Worm (Caenorhabditis elegans) whole organism, young adult: ENCODE results near the gene BE10.5.

ENCODE experiments used
- F37B4.10 ChIP-seq: fragments of 200-800 bp; sonication (Bioruptor generic); IDR thresholded peaks from 2 replicates; pipeline ENCODE4 v1.3.6; 2022; ENCODE audit warnings: missing genetic modification characterization, missing compliant biosample characterization
- F39B2.1 ChIP-seq: fragments of 200-800 bp; sonication (Bioruptor generic); IDR thresholded peaks from 2 replicates; pipeline ENCODE4 v1.3.6; 2022; ENCODE audit warnings: missing genetic modification reagents, missing genetic modification characterization, missing compliant biosample characterization
- T26A5.8 ChIP-seq: sonication (generic microtip); optimal IDR thresholded peaks from 2 replicates; lab custom pipeline; 2016; ENCODE audit warnings: missing genetic modification characterization, missing compliant biosample characterization
- Y56A3A.18 ChIP-seq: fragments of 200-800 bp; sonication (Bioruptor generic); IDR thresholded peaks from 2 replicates; pipeline ENCODE4 v1.3.6; 2022; ENCODE audit warnings: missing genetic modification reagents, missing genetic modification characterization, missing compliant biosample characterization
- Y95B8A.8 ChIP-seq: fragments of 200-800 bp; sonication (Bioruptor generic); IDR thresholded peaks from 2 replicates; pipeline ENCODE4 v1.3.6; 2022; ENCODE audit warnings: missing genetic modification reagents, missing genetic modification characterization, missing compliant biosample characterization
- bed-1 ChIP-seq: fragments of 200-800 bp; sonication (Bioruptor generic); IDR thresholded peaks from 2 replicates; pipeline ENCODE4 v1.3.6; 2022; ENCODE audit warnings: missing genetic modification reagents, missing genetic modification characterization, missing compliant biosample characterization
- ccch-3 ChIP-seq: fragments of 200-800 bp; sonication (Bioruptor generic); optimal IDR thresholded peaks from 2 replicates; lab custom pipeline; 2018; ENCODE audit warnings: mild to moderate bottlenecking, missing genetic modification characterization, missing compliant biosample characterization
- ceh-58 ChIP-seq: fragments of 200-800 bp; sonication (Bioruptor generic); IDR thresholded peaks from 2 replicates; pipeline ENCODE4 v1.3.6; 2022; ENCODE audit warnings: missing genetic modification characterization, missing compliant biosample characterization
- egrh-3 ChIP-seq: fragments of 200-800 bp; sonication (Bioruptor generic); IDR thresholded peaks from 2 replicates; pipeline ENCODE4 v1.3.6; 2022; ENCODE audit warnings: missing genetic modification reagents, missing genetic modification characterization, missing compliant biosample characterization
- hlh-12 ChIP-seq: sonication (generic microtip); optimal IDR thresholded peaks from 2 replicates; lab custom pipeline; 2016; ENCODE audit warnings: missing genetic modification characterization, missing compliant biosample characterization
- hsf-1 ChIP-seq: fragments of 200-800 bp; sonication (Bioruptor generic); IDR thresholded peaks from 2 replicates; pipeline ENCODE4 v1.3.6; 2022; ENCODE audit warnings: missing genetic modification reagents, missing genetic modification characterization, missing compliant biosample characterization
- let-607 ChIP-seq, 2 experiments: fragments of 200-800 bp in 1 of 2; sonication (Bioruptor generic) in 1 of 2; sonication (generic microtip) in 1 of 2; optimal IDR thresholded peaks; 2 replicates each; lab custom pipeline; 2016 to 2018; ENCODE audit warnings: mild to moderate bottlenecking in 2 of 2, missing compliant biosample characterization in 2 of 2, missing genetic modification characterization in 2 of 2, moderate library complexity in 2 of 2, missing genotype in 1 of 2
- lin-54 ChIP-seq: fragments of 200-800 bp; sonication (Bioruptor generic); optimal IDR thresholded peaks from 2 replicates; lab custom pipeline; 2018; ENCODE audit warnings: mild to moderate bottlenecking, missing genetic modification characterization, missing compliant biosample characterization
- lsl-1 ChIP-seq: fragments of 200-800 bp; sonication (Bioruptor generic); optimal IDR thresholded peaks from 2 replicates; lab custom pipeline; 2018; ENCODE audit warnings: mild to moderate bottlenecking, missing genetic modification characterization, moderate library complexity, missing compliant biosample characterization
- lsy-27 ChIP-seq: sonication (generic microtip); optimal IDR thresholded peaks from 2 replicates; lab custom pipeline; 2017; ENCODE audit warnings: missing genetic modification characterization, mild to moderate bottlenecking, missing compliant biosample characterization, antibody characterized with exemption, missing genotype, borderline replicate concordance; ENCODE audit not compliant: insufficient read depth
- madf-3 ChIP-seq: fragments of 200-800 bp; sonication (Bioruptor generic); IDR thresholded peaks from 2 replicates; pipeline ENCODE4 v1.3.6; 2022; ENCODE audit warnings: missing genetic modification reagents, missing genetic modification characterization, missing compliant biosample characterization
- madf-8 ChIP-seq: fragments of 200-800 bp; sonication (Bioruptor generic); conservative IDR thresholded peaks from 2 replicates; pipeline ENCODE4 v1.3.6; 2022; ENCODE audit warnings: missing genetic modification reagents, missing genetic modification characterization, missing compliant biosample characterization
- nfyb-1 ChIP-seq: fragments of 200-800 bp; sonication (Bioruptor generic); IDR thresholded peaks from 2 replicates; pipeline ENCODE4 v1.3.6; 2022; ENCODE audit warnings: missing genetic modification reagents, missing genetic modification characterization, missing compliant biosample characterization
- nhr-80 ChIP-seq: sonication (generic microtip); optimal IDR thresholded peaks from 2 replicates; lab custom pipeline; 2016; ENCODE audit warnings: missing genetic modification characterization, missing compliant biosample characterization
- rcor-1 ChIP-seq: fragments of 200-800 bp; sonication (Bioruptor generic); IDR thresholded peaks from 2 replicates; pipeline ENCODE4 v1.3.6; 2022; ENCODE audit warnings: missing genetic modification reagents, missing genetic modification characterization, missing compliant biosample characterization
- sea-2 ChIP-seq: fragments of 200-800 bp; sonication (Bioruptor generic); IDR thresholded peaks from 2 replicates; pipeline ENCODE4 v1.3.6; 2022; ENCODE audit warnings: missing genetic modification characterization, missing compliant biosample characterization
- snpc-1.1 ChIP-seq: sonication (generic microtip); optimal IDR thresholded peaks from 2 replicates; lab custom pipeline; 2017; ENCODE audit warnings: missing genetic modification characterization, mild to moderate bottlenecking, missing compliant biosample characterization, antibody characterized with exemption, moderate library complexity, missing genotype, missing genetic modification reagents; ENCODE audit not compliant: insufficient read depth
- snpc-4 ChIP-seq, 5 experiments: fragments of 150-350 bp in 1 of 5; sonication (generic microtip) in 4 of 5; optimal IDR thresholded peaks; 2 replicates each; lab custom pipeline; 2014 to 2018; ENCODE audit warnings: missing genetic modification characterization in 5 of 5, missing biosample characterization in 3 of 5, antibody characterized with exemption in 2 of 5, mild to moderate bottlenecking in 2 of 5, missing compliant biosample characterization in 2 of 5, missing genotype in 2 of 5, moderate library complexity in 2 of 5, missing genetic modification reagents in 1 of 5
- somi-1 ChIP-seq: fragments of 200-800 bp; sonication (Bioruptor generic); optimal IDR thresholded peaks from 2 replicates; lab custom pipeline; 2018; ENCODE audit warnings: mild to moderate bottlenecking, missing genetic modification characterization, missing compliant biosample characterization
- sptf-2 ChIP-seq: fragments of 200-800 bp; sonication (Bioruptor generic); optimal IDR thresholded peaks from 2 replicates; lab custom pipeline; 2018; ENCODE audit warnings: mild to moderate bottlenecking, missing genetic modification characterization, missing compliant biosample characterization
- tlf-1 ChIP-seq: fragments of 200-800 bp; sonication (Bioruptor generic); optimal IDR thresholded peaks from 2 replicates; lab custom pipeline; 2018; ENCODE audit warnings: mild to moderate bottlenecking, missing genetic modification characterization, missing compliant biosample characterization
- unc-130 ChIP-seq: sonication (generic microtip); optimal IDR thresholded peaks from 2 replicates; lab custom pipeline; 2016; ENCODE audit warnings: missing genetic modification reagents, missing genetic modification characterization, missing compliant biosample characterization
- xnd-1 ChIP-seq: sonication (generic microtip); optimal IDR thresholded peaks from 2 replicates; lab custom pipeline; 2016; ENCODE audit warnings: missing genotype, missing genetic modification reagents, missing genetic modification characterization, missing compliant biosample characterization
- ztf-26 ChIP-seq: sonication (generic microtip); optimal IDR thresholded peaks from 2 replicates; lab custom pipeline; 2017; ENCODE audit warnings: missing genetic modification characterization, missing compliant biosample characterization

Gene BE10.5

ce11 chrIII:12836742-12837285 lies 30.2 kb upstream of the BE10.5 start:
- TF ChIP-seq lsy-27 = no peak
- no peak for TF ChIP-seq T26A5.8 (tag; lab: Kevin White, UChicago)
- TF ChIP-seq nfyb-1 = 0 out of 2 replicates have a peak, but pooled peaks have one; percentile 7
- TF ChIP-seq, all 124 proteins: peak for 1

ce11 chrIII:12833079-12833478 lies 26.5 kb upstream of the BE10.5 start:
- TF ChIP-seq nhr-80 (tag; lab: Kevin White, UChicago) (peak; percentile 43), Y95B8A.8 (GFP tag; lab: Robert Waterston, UW) (no peak), Y56A3A.18 (GFP tag; lab: Robert Waterston, UW) (no peak), snpc-4 (GFP tag; optimal IDR thresholded peaks at IDR 0.05; lab: Kevin White, UChicago) (no peak), snpc-4 (tag; optimal IDR thresholded peaks at IDR 0.05; lab: Kevin White, UChicago) (no peak), let-607 (tag; optimal IDR thresholded peaks at IDR 0.05; lab: Kevin White, UChicago) (no peak), ccch-3 (GFP tag; lab: Kevin White, UChicago) (no peak), egrh-3 (no peak)

- TF ChIP-seq madf-3 (GFP tag; lab: Robert Waterston, UW) = no peak
- no peak for TF ChIP-seq ztf-26 (tag; lab: Kevin White, UChicago)
- TF ChIP-seq lin-54 (GFP tag; lab: Kevin White, UChicago) = no peak
- TF ChIP-seq bed-1 (GFP tag; lab: Robert Waterston, UW) = no peak
- no peak for TF ChIP-seq xnd-1 (tag; lab: Kevin White, UChicago)
- no peak for TF ChIP-seq snpc-1.1 (tag; lab: Kevin White, UChicago)
- no peak for TF ChIP-seq tlf-1 (GFP tag; lab: Kevin White, UChicago)
- no peak for TF ChIP-seq rcor-1
- TF ChIP-seq Y56A3A.18 (GFP tag; lab: Robert Waterston, UW) = no peak
- TF ChIP-seq ceh-58 (GFP tag; lab: Robert Waterston, UW) = no peak
- TF ChIP-seq nhr-80 (tag; lab: Kevin White, UChicago) = no peak
- no peak for TF ChIP-seq sptf-2 (GFP tag; lab: Kevin White, UChicago)
- TF ChIP-seq lsl-1 (GFP tag; lab: Kevin White, UChicago) = no peak
- no peak for TF ChIP-seq F37B4.10 (GFP tag; lab: Robert Waterston, UW)
- TF ChIP-seq hsf-1 (GFP tag; lab: Robert Waterston, UW) = no peak
- TF ChIP-seq unc-130 (GFP tag; lab: Kevin White, UChicago) = no peak
- no peak for TF ChIP-seq sea-2 (GFP tag; lab: Robert Waterston, UW)
- TF ChIP-seq hlh-12 (tag; lab: Kevin White, UChicago) = no peak
Observed at ce11 chrIII:12831696-12832095, 25.1 kb upstream of the BE10.5 start.

- no peak for TF ChIP-seq F37B4.10 (GFP tag; lab: Robert Waterston, UW)
Observed at ce11 chrIII:12829068-12829467, 22.5 kb upstream of the BE10.5 start, which contains the start of gene Y37D8A.3. TSS of gene Y37D8A.3 (plus strand) at chrIII:12829368.

ce11 chrIII:12822608-12823261 lies 16.1 kb upstream of the BE10.5 start:
- TF ChIP-seq Y95B8A.8 (GFP tag; lab: Robert Waterston, UW) = no peak
- no peak for TF ChIP-seq F39B2.1 (GFP tag; lab: Robert Waterston, UW)
- no peak for TF ChIP-seq ccch-3 (GFP tag; lab: Kevin White, UChicago)
- TF ChIP-seq somi-1 (GFP tag; lab: Kevin White, UChicago) = no peak
- TF ChIP-seq nfyb-1 = no peak
- TF ChIP-seq madf-8 (GFP tag; lab: Robert Waterston, UW) = no peak
